Worm (Caenorhabditis elegans): ENCODE measurements around the gene ntl-2.
A peak's percentile ranks its signal among the peaks of the same experiment; 100 is the strongest.

The ntl-2 gene

DNA sequence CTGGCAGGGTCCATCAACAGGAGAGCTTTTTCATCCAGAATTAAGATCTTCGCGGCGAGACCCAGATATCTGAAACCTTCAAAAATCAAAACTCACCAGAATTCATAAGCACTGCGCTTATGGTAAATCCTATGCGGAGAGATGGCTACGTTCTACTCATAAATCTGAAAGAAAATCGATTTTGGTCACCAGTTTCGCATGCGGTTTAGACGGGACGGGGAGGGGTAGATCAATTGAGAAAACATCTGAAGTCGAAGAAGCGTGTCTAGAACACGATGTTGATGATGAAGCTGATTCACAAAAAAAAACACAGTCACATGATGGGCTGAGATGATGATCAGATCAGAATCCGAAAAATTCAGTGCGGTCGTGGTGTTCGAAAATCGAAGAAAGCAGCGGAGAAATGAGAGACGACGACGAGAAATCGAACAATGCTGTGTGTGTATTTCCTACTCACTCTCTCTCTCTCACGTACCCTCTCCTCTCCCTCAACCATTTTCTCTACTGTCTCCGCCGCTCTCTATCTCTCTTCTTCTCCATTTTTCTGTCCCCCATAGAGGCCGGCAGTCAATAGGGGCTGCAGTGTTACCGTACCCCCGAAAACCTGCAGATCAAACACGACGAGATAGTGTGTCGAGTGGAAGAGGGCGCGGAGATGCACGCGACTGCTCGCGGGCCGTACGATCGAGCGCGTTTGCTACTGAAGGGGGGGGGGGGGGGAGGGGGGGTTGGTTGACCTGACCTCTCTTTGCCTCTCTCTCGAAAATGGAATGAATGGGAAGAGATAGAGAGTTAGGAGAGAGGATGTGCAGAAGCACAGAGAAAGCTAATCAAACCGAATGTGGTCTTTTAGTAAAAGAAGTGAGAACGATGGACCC lies at the start of gene ntl-2:
ntl-2 (minus strand) TSS at position 171 of the 878 bp plus-strand sequence.
- TF ChIP-seq let-607 (tag; optimal IDR thresholded peaks at IDR 0.05) (peak; percentile 75 to 81), let-526 (GFP tag; IDR thresholded peaks at IDR 0.05) (peak; percentile 89), B0035.1 (tag; optimal IDR thresholded peaks at IDR 0.05) (no peak), nhr-90 (tag; optimal IDR thresholded peaks at IDR 0.05) (no peak), F52B5.7 (tag; optimal IDR thresholded peaks at IDR 0.05) (peak; percentile 91), F57C9.4 (tag; optimal IDR thresholded peaks at IDR 0.05) (peak; percentile 56), mxl-1 (tag; optimal IDR thresholded peaks at IDR 0.05) (no peak), B0261.1 (tag; optimal IDR thresholded peaks at IDR 0.05) (peak; percentile 33), snpc-1.1 (tag; optimal IDR thresholded peaks at IDR 0.05; ENCODE audit: insufficient read depth) (no peak), egrh-3 (GFP tag; IDR thresholded peaks at IDR 0.05) (peak; percentile 100), lsl-1 (GFP tag; optimal IDR thresholded peaks at IDR 0.05) (peak; percentile 59), hlh-26 (GFP tag; conservative IDR thresholded peaks at IDR 0.05) (no peak), Y53F4B.3 (GFP tag; IDR thresholded peaks at IDR 0.05) (0 out of 2 replicates have a peak, but pooled peaks have one; percentile 5), attf-6 (GFP tag; IDR thresholded peaks at IDR 0.05) (no peak), Y67H2A.10 (GFP tag; conservative IDR thresholded peaks at IDR 0.05) (peak; percentile 74), gei-17 (GFP tag; optimal IDR thresholded peaks at IDR 0.05) (peak; percentile 80), atf-7 (tag; optimal IDR thresholded peaks at IDR 0.05) (peak; percentile 94), die-1 (tag; optimal IDR thresholded peaks at IDR 0.05) (no peak), B0019.2 (GFP tag; conservative IDR thresholded peaks at IDR 0.05) (no peak), ets-4 (GFP tag; optimal IDR thresholded peaks at IDR 0.05) (peak; percentile 86), hsf-1 (GFP tag; IDR thresholded peaks at IDR 0.05) (peak; percentile 63; the same call in 1 of the 2 replicates), hrde-1 (tag; optimal IDR thresholded peaks at IDR 0.05; ENCODE audit: borderline replicate concordance) (no peak), C17E4.6 (GFP tag; IDR thresholded peaks at IDR 0.05) (peak; percentile 66; the same call in 1 of the 2 replicates), nfya-2 (GFP tag; IDR thresholded peaks at IDR 0.05) (0 out of 2 replicates have a peak, but pooled peaks have one; percentile 38), Y56A3A.18 (GFP tag; IDR thresholded peaks at IDR 0.05) (peak; percentile 86; the same call in 1 of the 2 replicates), somi-1 (GFP tag; optimal IDR thresholded peaks at IDR 0.05) (peak; percentile 93), ztf-26 (tag; optimal IDR thresholded peaks at IDR 0.05) (peak; percentile 95), attf-3 (GFP tag; conservative IDR thresholded peaks at IDR 0.05) (no peak), sea-2 (GFP tag; IDR thresholded peaks at IDR 0.05) (no peak), snpc-4 (GFP tag; optimal IDR thresholded peaks at IDR 0.05) (peak; percentile 34), snpc-4 (tag; optimal IDR thresholded peaks at IDR 0.05) (peak in 3 of 4 experiments; percentile 29 to 76 (median 69)), Y53G8AR.9 (GFP tag; conservative IDR thresholded peaks at IDR 0.05) (peak; percentile 88), lir-1 (GFP tag; conservative IDR thresholded peaks at IDR 0.05) (peak; percentile 74), tbp1 (GFP tag; optimal IDR thresholded peaks at IDR 0.05) (peak; percentile 71), F49E8.2 (tag; optimal IDR thresholded peaks at IDR 0.05; ENCODE audit: insufficient read depth) (no peak), nhr-80 (tag; optimal IDR thresholded peaks at IDR 0.05) (peak; percentile 94), madf-6 (GFP tag; IDR thresholded peaks at IDR 0.05) (peak; percentile 60; the same call in 1 of the 2 replicates), ZK185.1 (tag; optimal IDR thresholded peaks at IDR 0.05; ENCODE audit: poor library complexity, severe bottlenecking) (peak; percentile 87), F55B11.4 (tag; optimal IDR thresholded peaks at IDR 0.05; ENCODE audit: borderline replicate concordance, insufficient read depth) (no peak), B0336.3 (GFP tag; IDR thresholded peaks at IDR 0.05) (peak; percentile 99), attf-5 (GFP tag; optimal IDR thresholded peaks at IDR 0.05) (peak; percentile 99), ceh-40 (GFP tag; IDR thresholded peaks at IDR 0.05) (no peak), ekl-4 (GFP tag; IDR thresholded peaks at IDR 0.05) (peak; percentile 94), F33H1.4 (GFP tag; IDR thresholded peaks at IDR 0.05) (peak; percentile 46), pbrm-1 (GFP tag; IDR thresholded peaks at IDR 0.05) (peak; percentile 91), lag-1 (GFP tag; IDR thresholded peaks at IDR 0.05) (no peak)

Measured in whole organism, young adult.